Worm (Caenorhabditis elegans) whole organism, L2 larva: Measurements from ENCODE around the gene C08B11.9.

Experiments used
- C34F6.9 ChIP-seq: fragments of 150-350 bp; optimal IDR thresholded peaks from 2 replicates; lab custom pipeline; 2014; ENCODE audit warnings: missing biosample characterization, missing genetic modification characterization
- alr-1 ChIP-seq: fragments of 150-350 bp; optimal IDR thresholded peaks from 2 replicates; lab custom pipeline; 2014; ENCODE audit warnings: missing biosample characterization, missing genetic modification characterization
- ceh-16 ChIP-seq: fragments of 150-350 bp; optimal IDR thresholded peaks from 2 replicates; lab custom pipeline; 2014; ENCODE audit warnings: missing biosample characterization, missing genetic modification characterization
- ceh-82 ChIP-seq: fragments of 150-350 bp; optimal IDR thresholded peaks from 2 replicates; lab custom pipeline; 2014; ENCODE audit warnings: missing biosample characterization, missing genetic modification characterization
- egl-27 ChIP-seq: sonication (generic microtip); optimal IDR thresholded peaks from 3 replicates; lab custom pipeline; 2017; ENCODE audit warnings: missing biosample characterization, missing genetic modification reagents, missing genetic modification characterization
- fos-1 ChIP-seq: fragments of 150-350 bp; optimal IDR thresholded peaks from 2 replicates; lab custom pipeline; 2014; ENCODE audit warnings: missing biosample characterization, missing genetic modification characterization
- nhr-10 ChIP-seq: sonication (generic microtip); optimal IDR thresholded peaks from 2 replicates; lab custom pipeline; 2017; ENCODE audit warnings: missing biosample characterization, missing genetic modification characterization
- nhr-21 ChIP-seq: fragments of 150-350 bp; optimal IDR thresholded peaks from 2 replicates; lab custom pipeline; 2014; ENCODE audit warnings: missing biosample characterization, missing genetic modification characterization
- nhr-237 ChIP-seq: fragments of 150-350 bp; optimal IDR thresholded peaks from 2 replicates; lab custom pipeline; 2014; ENCODE audit warnings: missing biosample characterization, missing genetic modification characterization
- nhr-6 ChIP-seq: fragments of 150-350 bp; optimal IDR thresholded peaks from 2 replicates; lab custom pipeline; 2014; ENCODE audit warnings: missing biosample characterization, missing genetic modification characterization
- peb-1 ChIP-seq: fragments of 150-350 bp; optimal IDR thresholded peaks from 2 replicates; lab custom pipeline; 2014; ENCODE audit warnings: missing biosample characterization, missing genetic modification characterization
- skn-1 ChIP-seq: sonication (generic microtip); optimal IDR thresholded peaks from 2 replicates; lab custom pipeline; 2017; ENCODE audit warnings: missing biosample characterization, missing genetic modification characterization
- sma-9 ChIP-seq, 2 experiments: fragments of 150-350 bp in 1 of 2; sonication (generic microtip) in 1 of 2; optimal IDR thresholded peaks; 2 replicates each; lab custom pipeline; 2014 to 2016; ENCODE audit warnings: missing genetic modification characterization in 2 of 2, mild to moderate bottlenecking in 1 of 2, missing biosample characterization in 1 of 2, missing compliant biosample characterization in 1 of 2, missing genetic modification reagents in 1 of 2, moderate library complexity in 1 of 2
- unc-39 ChIP-seq: fragments of 150-350 bp; optimal IDR thresholded peaks from 2 replicates; lab custom pipeline; 2014; ENCODE audit warnings: missing biosample characterization, missing genetic modification characterization
- unc-62 ChIP-seq: fragments of 150-350 bp; optimal IDR thresholded peaks from 2 replicates; lab custom pipeline; 2014; ENCODE audit warnings: missing biosample characterization, missing genetic modification reagents, missing genetic modification characterization
- zag-1 ChIP-seq: fragments of 150-350 bp; optimal IDR thresholded peaks from 2 replicates; lab custom pipeline; 2014; ENCODE audit warnings: missing biosample characterization, missing genetic modification characterization

The C08B11.9 gene

DNA sequence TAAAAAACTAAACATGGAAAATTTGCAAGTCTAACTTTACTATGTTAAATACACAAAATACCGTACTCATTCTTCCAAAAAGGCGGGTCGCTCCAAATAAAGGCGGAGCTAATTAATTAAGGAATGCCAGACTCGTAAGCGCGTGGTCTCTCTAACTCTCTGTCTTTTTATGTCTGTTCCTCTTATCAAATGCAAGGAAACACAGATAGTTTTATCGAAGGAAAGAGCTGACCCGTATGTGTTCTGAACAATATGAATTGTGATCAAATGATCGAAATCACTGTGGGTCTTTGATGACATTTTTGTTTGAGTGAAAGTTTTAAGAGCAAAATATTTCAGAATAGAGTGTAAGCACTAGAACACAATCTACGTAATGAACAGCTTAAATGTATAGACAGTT, 36.5 kb downstream of the C08B11.9 start:
- no peak for TF ChIP-seq peb-1 (tag; lab: Kevin White, UChicago)
- peak; percentile 64 for TF ChIP-seq fos-1 (tag; lab: Kevin White, UChicago)
- TF ChIP-seq sma-9 (GFP tag; optimal IDR thresholded peaks at IDR 0.05; lab: Kevin White, UChicago): peak; percentile 61
- TF ChIP-seq sma-9 (tag; optimal IDR thresholded peaks at IDR 0.05; lab: Kevin White, UChicago): no peak

DNA sequence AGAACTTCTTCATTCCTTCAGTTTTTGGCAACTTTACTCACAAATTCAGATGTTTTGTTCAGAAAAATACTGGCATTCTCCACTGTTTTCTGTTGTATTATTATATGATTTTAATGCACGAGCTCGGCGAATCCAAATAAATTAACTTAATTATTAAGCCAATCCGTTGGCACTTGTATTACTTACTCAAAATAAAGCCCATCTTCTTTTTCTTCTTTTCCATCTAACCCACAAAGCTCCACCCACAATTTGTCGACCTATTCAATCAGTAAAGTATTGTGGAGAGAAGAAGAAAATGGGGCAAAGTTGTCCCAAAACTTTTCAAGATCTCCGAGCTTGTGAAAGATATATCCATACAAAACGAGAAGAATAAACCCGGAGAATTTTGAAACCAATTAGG, 46.7 kb downstream of the C08B11.9 start:
- no peak for TF ChIP-seq alr-1 (tag; lab: Kevin White, UChicago)
- no peak for TF ChIP-seq zag-1 (tag; lab: Kevin White, UChicago)
- no peak for TF ChIP-seq C34F6.9 (tag; lab: Kevin White, UChicago)
- no peak for TF ChIP-seq skn-1
- TF ChIP-seq ceh-16: no peak
- no peak for TF ChIP-seq nhr-237
- TF ChIP-seq unc-39 (tag; lab: Kevin White, UChicago): no peak
- TF ChIP-seq egl-27 (tag; lab: Kevin White, UChicago): no peak
- TF ChIP-seq nhr-21 (tag; lab: Kevin White, UChicago): no peak
- no peak for TF ChIP-seq nhr-10 (tag; lab: Kevin White, UChicago)
- no peak for TF ChIP-seq unc-62 (GFP tag; lab: Kevin White, UChicago)
- TF ChIP-seq ceh-82 (tag; lab: Kevin White, UChicago): no peak
- TF ChIP-seq nhr-6 (tag; lab: Kevin White, UChicago): no peak

- TF ChIP-seq nhr-10 (tag; lab: Kevin White, UChicago): no peak
Observed at ce11 chrII:7990192-7990591, 47.8 kb downstream of the C08B11.9 start.
